Worm (Caenorhabditis elegans) whole organism, midembryonic: Measurements from ENCODE around the gene H28G03.3.

ENCODE experiments used
- T22C8.4 ChIP-seq: fragments of 200-800 bp; sonication (Bioruptor generic); IDR thresholded peaks from 2 replicates; pipeline ENCODE4 v1.3.6; 2022; ENCODE audit warnings: missing genetic modification characterization, missing compliant biosample characterization
- cog-1 ChIP-seq: sonication (generic microtip); optimal IDR thresholded peaks from 2 replicates; lab custom pipeline; 2016; ENCODE audit warnings: missing genetic modification characterization, missing compliant biosample characterization
- flt-1 ChIP-seq: fragments of 200-800 bp; sonication (Bioruptor generic); IDR thresholded peaks from 2 replicates; pipeline ENCODE4 v1.3.6; 2022; ENCODE audit warnings: missing genetic modification characterization, missing compliant biosample characterization
- klf-2 ChIP-seq: fragments of 200-800 bp; sonication (Bioruptor generic); conservative IDR thresholded peaks from 2 replicates; pipeline ENCODE4 v1.3.6; 2022; ENCODE audit warnings: missing genetic modification reagents, missing genetic modification characterization, missing compliant biosample characterization
- med-1 ChIP-seq: sonication (generic microtip); optimal IDR thresholded peaks from 2 replicates; lab custom pipeline; 2017; ENCODE audit warnings: missing genetic modification characterization, mild to moderate bottlenecking, missing compliant biosample characterization, antibody characterized with exemption, missing genetic modification reagents; ENCODE audit not compliant: insufficient read depth
- ref-1 ChIP-seq: fragments of 200-800 bp; sonication (Bioruptor generic); conservative IDR thresholded peaks from 2 replicates; pipeline ENCODE4 v1.3.6; 2022; ENCODE audit warnings: missing genetic modification reagents, missing genetic modification characterization, missing compliant biosample characterization
- tab-1 ChIP-seq: fragments of 200-800 bp; sonication (Bioruptor generic); IDR thresholded peaks from 2 replicates; pipeline ENCODE4 v1.3.6; 2022; ENCODE audit warnings: missing genetic modification characterization, missing compliant biosample characterization
- ztf-23 ChIP-seq: fragments of 200-800 bp; sonication (Bioruptor generic); IDR thresholded peaks from 2 replicates; pipeline ENCODE4 v1.3.6; 2022; ENCODE audit warnings: missing genetic modification reagents, missing genetic modification characterization, missing compliant biosample characterization
- ztf-29 ChIP-seq: fragments of 200-800 bp; sonication (Bioruptor generic); IDR thresholded peaks from 2 replicates; pipeline ENCODE4 v1.3.6; 2022; ENCODE audit warnings: missing genetic modification reagents, missing genetic modification characterization, missing compliant biosample characterization

Gene H28G03.3

ce11 chrX:5226265-5226664 lies at the start of gene H28G03.3:
Gene H28G03.3 (minus strand): TSS chrX:5226365.
- TF ChIP-seq ref-1 (GFP tag; lab: Robert Waterston, UW) (no peak), med-1 (GFP tag; lab: Kevin White, UChicago) (no peak)

DNA sequence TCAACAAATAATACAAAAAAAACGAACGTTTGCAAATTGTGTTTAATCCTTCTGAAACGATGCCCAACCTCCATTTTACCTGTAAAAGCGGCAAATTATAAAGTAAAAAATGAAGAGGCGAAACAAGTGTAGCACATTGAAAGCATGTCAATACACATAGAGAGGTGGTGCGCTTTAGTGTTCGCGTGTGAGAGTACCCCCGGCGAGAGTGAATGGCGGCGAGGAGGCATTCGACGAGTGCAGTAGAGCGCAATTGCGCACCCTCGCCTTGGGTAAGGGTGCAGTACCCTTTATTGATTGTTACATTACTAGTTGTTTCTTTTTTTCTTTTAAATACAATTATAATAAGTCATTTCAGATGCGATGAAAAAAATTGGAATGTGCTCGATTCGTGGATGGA lies 49.0 kb upstream of the H28G03.3 start, which contains the start of gene hst-6:
hst-6 (plus strand) TSS at position 353 of the 400 bp plus-strand sequence.
- TF ChIP-seq med-1 (GFP tag; lab: Kevin White, UChicago): no peak
- TF ChIP-seq ztf-23: peak; percentile 66; the same call in 1 of the 2 replicates
- TF ChIP-seq ztf-29 (GFP tag; lab: Robert Waterston, UW): peak; percentile 66; the same call in 1 of the 2 replicates
- peak; percentile 62 for TF ChIP-seq flt-1 (GFP tag; lab: Robert Waterston, UW)
- peak; percentile 78 for TF ChIP-seq cog-1 (tag; lab: Kevin White, UChicago)
- no peak for TF ChIP-seq ref-1 (GFP tag; lab: Robert Waterston, UW)

ce11 chrX:5269359-5269758 lies 43.2 kb upstream of the H28G03.3 start:
- TF ChIP-seq ref-1 (GFP tag; lab: Robert Waterston, UW) (no peak), med-1 (GFP tag; lab: Kevin White, UChicago) (no peak), klf-2 (GFP tag; lab: Robert Waterston, UW) (no peak), flt-1 (GFP tag; lab: Robert Waterston, UW) (no peak), tab-1 (no peak), cog-1 (tag; lab: Kevin White, UChicago) (no peak), ztf-23 (no peak), ztf-29 (GFP tag; lab: Robert Waterston, UW) (no peak), T22C8.4 (no peak)

ce11 chrX:5268062-5268461 lies 41.9 kb upstream of the H28G03.3 start:
- TF ChIP-seq klf-2 (GFP tag; lab: Robert Waterston, UW) (no peak), ztf-23 (no peak), ztf-29 (GFP tag; lab: Robert Waterston, UW) (no peak), T22C8.4 (no peak), flt-1 (GFP tag; lab: Robert Waterston, UW) (no peak), ref-1 (GFP tag; lab: Robert Waterston, UW) (no peak), tab-1 (no peak), cog-1 (tag; lab: Kevin White, UChicago) (no peak), med-1 (GFP tag; lab: Kevin White, UChicago) (no peak)

ce11 chrX:5265356-5265755 lies 39.2 kb upstream of the H28G03.3 start:
- TF ChIP-seq tab-1: no peak
- no peak for TF ChIP-seq ztf-23
- no peak for TF ChIP-seq cog-1 (tag; lab: Kevin White, UChicago)
- no peak for TF ChIP-seq ref-1 (GFP tag; lab: Robert Waterston, UW)
- TF ChIP-seq T22C8.4: no peak
- no peak for TF ChIP-seq med-1 (GFP tag; lab: Kevin White, UChicago)
- TF ChIP-seq ztf-29 (GFP tag; lab: Robert Waterston, UW): no peak
- no peak for TF ChIP-seq klf-2 (GFP tag; lab: Robert Waterston, UW)
- no peak for TF ChIP-seq flt-1 (GFP tag; lab: Robert Waterston, UW)

DNA sequence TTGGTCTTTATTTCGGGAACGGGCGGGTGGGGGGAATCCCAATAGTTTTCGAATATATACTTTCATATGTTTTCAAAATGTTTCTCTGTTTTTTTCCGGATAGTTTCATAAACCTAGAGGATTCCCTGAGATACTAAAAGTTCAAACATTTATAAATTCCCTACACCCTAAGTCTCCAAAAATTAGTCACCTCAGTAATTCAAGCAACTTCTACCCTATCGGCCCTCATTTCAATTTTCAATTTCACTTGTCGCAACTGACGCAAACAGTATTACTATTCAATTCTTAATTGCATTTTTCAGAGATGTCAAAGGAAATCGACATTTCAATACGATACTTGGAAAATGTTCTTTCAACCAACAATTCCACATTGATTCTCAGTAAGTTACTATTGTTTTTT lies 37.9 kb upstream of the H28G03.3 start, which contains the start of gene Y34B4A.4:
Y34B4A.4 (plus strand) TSS at position 301 of the 400 bp plus-strand sequence.
- TF ChIP-seq tab-1 (no peak), med-1 (GFP tag; lab: Kevin White, UChicago) (no peak), flt-1 (GFP tag; lab: Robert Waterston, UW) (no peak), ztf-29 (GFP tag; lab: Robert Waterston, UW) (no peak), cog-1 (tag; lab: Kevin White, UChicago) (no peak), ref-1 (GFP tag; lab: Robert Waterston, UW) (no peak)

DNA sequence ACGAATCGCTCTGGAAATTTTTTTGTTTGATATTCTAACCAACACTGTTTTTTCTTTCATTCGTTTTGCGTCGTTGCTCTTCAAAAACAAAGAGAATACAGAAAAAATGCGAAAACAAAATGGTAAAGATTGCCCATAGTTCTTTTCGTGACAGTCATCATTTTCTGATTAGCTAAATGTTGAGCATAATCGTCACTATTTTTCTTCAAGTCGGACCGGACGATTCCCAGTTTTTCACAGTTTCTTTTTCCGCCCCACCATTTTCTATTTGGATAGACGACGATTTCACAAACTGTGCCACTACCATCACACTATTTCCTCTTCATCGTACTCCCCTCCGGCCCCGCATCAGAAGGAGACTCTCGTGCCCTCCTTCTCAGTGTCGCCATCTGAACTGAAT lies 37.4 kb upstream of the H28G03.3 start:
- no peak for TF ChIP-seq flt-1 (GFP tag; lab: Robert Waterston, UW)
- no peak for TF ChIP-seq cog-1 (tag; lab: Kevin White, UChicago)
- no peak for TF ChIP-seq ztf-29 (GFP tag; lab: Robert Waterston, UW)
- TF ChIP-seq klf-2 (GFP tag; lab: Robert Waterston, UW): no peak
- no peak for TF ChIP-seq T22C8.4

- no peak for TF ChIP-seq T22C8.4
- TF ChIP-seq ztf-23: no peak
- TF ChIP-seq med-1 (GFP tag; lab: Kevin White, UChicago): no peak
- TF ChIP-seq klf-2 (GFP tag; lab: Robert Waterston, UW): no peak
- TF ChIP-seq ztf-29 (GFP tag; lab: Robert Waterston, UW): no peak
- no peak for TF ChIP-seq tab-1
- TF ChIP-seq flt-1 (GFP tag; lab: Robert Waterston, UW): no peak
- TF ChIP-seq ref-1 (GFP tag; lab: Robert Waterston, UW): no peak
- TF ChIP-seq cog-1 (tag; lab: Kevin White, UChicago): no peak
These were observed 35.9 kb upstream of the H28G03.3 start for ce11 chrX:5262033-5262432.

- TF ChIP-seq klf-2 (GFP tag; lab: Robert Waterston, UW) (no peak), ztf-29 (GFP tag; lab: Robert Waterston, UW) (no peak), med-1 (GFP tag; lab: Kevin White, UChicago) (no peak)
These were observed 34.2 kb upstream of the H28G03.3 start for ce11 chrX:5260389-5260788.

DNA sequence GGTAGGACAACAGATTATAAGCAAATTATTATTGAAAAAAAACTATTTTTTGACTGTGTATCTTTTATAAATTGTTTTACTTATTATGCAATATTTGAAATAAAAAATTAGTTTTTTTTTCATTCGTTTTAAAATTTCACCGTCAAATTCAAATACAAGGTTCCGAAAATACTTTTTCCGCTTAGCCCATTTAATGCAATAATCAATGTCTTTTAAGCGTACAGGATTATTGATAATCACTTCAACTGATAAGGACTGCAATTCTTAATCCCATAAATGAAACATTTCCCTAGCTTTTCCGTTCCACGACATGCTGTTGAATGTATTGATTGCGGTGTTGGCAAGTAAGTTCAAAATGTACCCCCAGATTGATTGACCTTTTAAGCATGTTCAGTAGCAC lies 30.8 kb upstream of the H28G03.3 start, which contains the start of gene nspg-12:
nspg-12 (plus strand) TSS at position 301 of the 400 bp plus-strand sequence.
- TF ChIP-seq ztf-29 (GFP tag; lab: Robert Waterston, UW): no peak
- TF ChIP-seq med-1 (GFP tag; lab: Kevin White, UChicago): no peak
- no peak for TF ChIP-seq T22C8.4
- TF ChIP-seq flt-1 (GFP tag; lab: Robert Waterston, UW): no peak
- TF ChIP-seq klf-2 (GFP tag; lab: Robert Waterston, UW): no peak
- TF ChIP-seq tab-1: no peak
- TF ChIP-seq ztf-23: no peak
- TF ChIP-seq cog-1 (tag; lab: Kevin White, UChicago): no peak
